Worm (Caenorhabditis elegans): ENCODE data around the gene nkb-3.
A peak's percentile ranks its signal among the peaks of the same experiment; 100 is the strongest.

The nkb-3 gene

DNA sequence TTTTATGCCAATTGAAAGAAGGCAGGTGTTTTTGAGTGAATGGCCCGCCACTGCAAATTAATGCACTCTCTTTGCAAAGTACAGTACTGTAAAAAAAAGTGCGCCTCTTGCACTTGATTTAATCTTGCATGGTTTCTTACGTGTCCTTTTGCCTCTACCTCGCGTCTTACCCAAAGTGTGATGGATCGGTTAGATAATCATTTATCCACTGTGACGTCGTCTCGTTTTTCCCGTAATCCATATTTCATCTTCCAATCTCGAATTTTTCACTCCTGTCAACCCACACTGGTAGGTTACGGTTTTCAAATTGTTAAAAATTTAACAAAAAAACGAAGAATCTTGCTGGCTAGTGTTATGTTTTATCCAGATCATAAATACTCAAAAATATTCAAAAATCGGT lies 33.7 kb downstream of the nkb-3 start:
- TF ChIP-seq chd-7 (tag; optimal IDR thresholded peaks at IDR 0.05) (no peak), die-1 (tag; optimal IDR thresholded peaks at IDR 0.05) (no peak), K12H6.12 (tag; optimal IDR thresholded peaks at IDR 0.05) (no peak), F49E8.2 (tag; optimal IDR thresholded peaks at IDR 0.05; ENCODE audit: insufficient read depth) (no peak), mel-28 (tag; optimal IDR thresholded peaks at IDR 0.05; ENCODE audit: borderline replicate concordance) (no peak), Y53G8AR.9 (GFP tag; conservative IDR thresholded peaks at IDR 0.05) (no peak), lin-26 (GFP tag; IDR thresholded peaks at IDR 0.05) (no peak), ZK185.1 (tag; optimal IDR thresholded peaks at IDR 0.05; ENCODE audit: poor library complexity, severe bottlenecking) (no peak), K11D2.4 (GFP tag; IDR thresholded peaks at IDR 0.05) (no peak), lir-1 (GFP tag; conservative IDR thresholded peaks at IDR 0.05) (no peak), ceh-79 (tag; optimal IDR thresholded peaks at IDR 0.05) (no peak), bed-1 (GFP tag; IDR thresholded peaks at IDR 0.05) (no peak), mcd-1 (GFP tag; IDR thresholded peaks at IDR 0.05) (no peak), ama-1 (optimal IDR thresholded peaks at IDR 0.05) (no peak), ama-1 (GFP tag; optimal IDR thresholded peaks at IDR 0.05) (no peak), Y67H2A.10 (GFP tag; conservative IDR thresholded peaks at IDR 0.05) (no peak), tbx-9 (tag; optimal IDR thresholded peaks at IDR 0.05; ENCODE audit: borderline replicate concordance) (no peak), ekl-4 (GFP tag; IDR thresholded peaks at IDR 0.05) (no peak)

ce11 chrX:13730209-13730975 lies 40.0 kb downstream of the nkb-3 start:
- peak; percentile 38 for TF ChIP-seq lin-54 (GFP tag; optimal IDR thresholded peaks at IDR 0.05)
- peak; percentile 88 for TF ChIP-seq tbp1 (GFP tag; optimal IDR thresholded peaks at IDR 0.05)
- no peak for TF ChIP-seq sptf-2 (GFP tag; optimal IDR thresholded peaks at IDR 0.05)
- peak; percentile 65 for TF ChIP-seq snpc-4 (GFP tag; optimal IDR thresholded peaks at IDR 0.05)
- peak in 2 of 4 experiments; percentile 20 to 57 for TF ChIP-seq snpc-4 (tag; optimal IDR thresholded peaks at IDR 0.05)
- no peak for TF ChIP-seq Y79H2A.3 (GFP tag; conservative IDR thresholded peaks at IDR 0.05)
- peak; percentile 20 for TF ChIP-seq F52B5.7 (tag; optimal IDR thresholded peaks at IDR 0.05)
- peak; percentile 69 for TF ChIP-seq snpc-3.4 (tag; optimal IDR thresholded peaks at IDR 0.05)
- TF ChIP-seq attf-6 (GFP tag; IDR thresholded peaks at IDR 0.05) = peak; percentile 68
- TF ChIP-seq repo-1 (tag; optimal IDR thresholded peaks at IDR 0.05) = peak; percentile 25
- TF ChIP-seq D2030.7 (GFP tag; IDR thresholded peaks at IDR 0.05) = peak; percentile 81
- TF ChIP-seq ekl-4 (GFP tag; IDR thresholded peaks at IDR 0.05) = peak; percentile 58; the same call in 1 of the 2 replicates
- TF ChIP-seq ZK185.1 (tag; optimal IDR thresholded peaks at IDR 0.05; ENCODE audit: poor library complexity, severe bottlenecking) = peak; percentile 77
- peak; percentile 80 for TF ChIP-seq rpc-1 (optimal IDR thresholded peaks at IDR 0.05)
- peak; percentile 89 for TF ChIP-seq rpc-1 (tag; optimal IDR thresholded peaks at IDR 0.05)
- peak; percentile 50 for TF ChIP-seq hrde-1 (tag; optimal IDR thresholded peaks at IDR 0.05; ENCODE audit: borderline replicate concordance)
- TF ChIP-seq nfyb-1 (GFP tag; IDR thresholded peaks at IDR 0.05) = peak; percentile 40
- TF ChIP-seq T26A5.8 (tag; optimal IDR thresholded peaks at IDR 0.05) = peak; percentile 65
- peak; percentile 60 for TF ChIP-seq hmg-1.2 (GFP tag; IDR thresholded peaks at IDR 0.05)
- no peak for TF ChIP-seq ama-1 (optimal IDR thresholded peaks at IDR 0.05)
- TF ChIP-seq ama-1 (GFP tag; optimal IDR thresholded peaks at IDR 0.05) = peak; percentile 17 to 33
- peak; percentile 72 for TF ChIP-seq Y53G8AR.9 (GFP tag; conservative IDR thresholded peaks at IDR 0.05)
- no peak for TF ChIP-seq ztf-6 (GFP tag; IDR thresholded peaks at IDR 0.05)
- TF ChIP-seq tlf-1 (GFP tag; optimal IDR thresholded peaks at IDR 0.05) = no peak
- TF ChIP-seq unc-130 (GFP tag; optimal IDR thresholded peaks at IDR 0.05) = peak; percentile 22
- TF ChIP-seq F55B11.4 (tag; optimal IDR thresholded peaks at IDR 0.05; ENCODE audit: borderline replicate concordance, insufficient read depth) = no peak
- no peak for TF ChIP-seq somi-1 (GFP tag; optimal IDR thresholded peaks at IDR 0.05)
- peak; percentile 96 for TF ChIP-seq lin-26 (GFP tag; IDR thresholded peaks at IDR 0.05)
- TF ChIP-seq ceh-58 (GFP tag; IDR thresholded peaks at IDR 0.05) = 0 out of 2 replicates have a peak, but pooled peaks have one; percentile 40
- peak; percentile 37 for TF ChIP-seq lin-40 (tag; optimal IDR thresholded peaks at IDR 0.05)
- TF ChIP-seq hmg-20 (GFP tag; IDR thresholded peaks at IDR 0.05) = peak; percentile 49; the same call in 1 of the 2 replicates
- TF ChIP-seq sea-2 (GFP tag; IDR thresholded peaks at IDR 0.05) = peak; percentile 10; the same call in 1 of the 2 replicates
- no peak for TF ChIP-seq F49E8.2 (tag; optimal IDR thresholded peaks at IDR 0.05; ENCODE audit: insufficient read depth)
- no peak for TF ChIP-seq zfh-2 (GFP tag; conservative IDR thresholded peaks at IDR 0.05)

All from whole organism, young adult.